Fruit fly (Drosophila melanogaster): ENCODE measurements around the gene hth.

DNA sequence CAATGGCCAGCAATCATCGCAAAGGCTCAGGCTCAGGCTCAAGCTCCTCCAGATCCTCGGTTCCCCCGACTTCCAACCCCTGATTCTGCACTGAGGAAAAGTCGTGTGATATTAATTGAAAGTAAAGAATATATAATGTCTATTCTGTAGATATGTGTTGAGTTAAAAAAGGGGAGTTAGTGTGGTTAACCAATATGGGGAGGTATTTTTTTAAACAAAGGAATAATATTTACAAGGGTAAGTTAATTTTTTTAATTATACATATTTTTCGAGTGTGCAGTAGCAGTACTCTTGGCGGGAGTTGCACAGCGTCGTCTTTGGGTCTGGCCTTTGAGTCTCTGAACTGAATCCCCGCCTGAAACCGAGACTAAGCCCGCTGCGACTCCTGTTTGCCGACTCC lies 173.1 kb downstream of the hth start:
- TF ChIP-seq CG8301 (tag; optimal IDR thresholded peaks at IDR 0.05) = peak; percentile 28
- TF ChIP-seq CG15710 (tag; optimal IDR thresholded peaks at IDR 0.05) = peak; percentile 60
- TF ChIP-seq Snoo (tag; optimal IDR thresholded peaks at IDR 0.05) = peak; percentile 38
- TF ChIP-seq EcR (GFP tag; optimal IDR thresholded peaks at IDR 0.05) = no peak
- no peak for TF ChIP-seq CG4496 (GFP tag; IDR thresholded peaks at IDR 0.05)
- no peak for TF ChIP-seq gl (tag; optimal IDR thresholded peaks at IDR 0.05)
- no peak for TF ChIP-seq D1 (tag; optimal IDR thresholded peaks at IDR 0.05)

All from whole organism, pupa.